Worm (Caenorhabditis elegans) whole organism, L1 larva: ENCODE measurements around the gene clec-125.

Experiments used
- C34B4.2 ChIP-seq: sonication (generic microtip); optimal IDR thresholded peaks from 2 replicates; lab custom pipeline; 2017; ENCODE audit warnings: mild to moderate bottlenecking, missing genetic modification characterization, missing compliant biosample characterization
- F16B12.6 ChIP-seq: fragments of 150-350 bp; optimal IDR thresholded peaks from 2 replicates; lab custom pipeline; 2014; ENCODE audit warnings: missing biosample characterization, missing genetic modification characterization
- aha-1 ChIP-seq: fragments of 150-350 bp; optimal IDR thresholded peaks from 2 replicates; lab custom pipeline; 2014; ENCODE audit warnings: missing biosample characterization, missing genetic modification characterization
- aly-2 ChIP-seq: fragments of 150-350 bp; optimal IDR thresholded peaks from 2 replicates; lab custom pipeline; 2014; ENCODE audit warnings: missing biosample characterization, missing genetic modification characterization
- ama-1 ChIP-seq: fragments of 150-350 bp; optimal IDR thresholded peaks from 2 replicates; lab custom pipeline; 2014
- blmp-1 ChIP-seq: fragments of 150-350 bp; optimal IDR thresholded peaks from 2 replicates; lab custom pipeline; 2014; ENCODE audit warnings: missing biosample characterization, missing genetic modification characterization
- ceh-88 ChIP-seq: fragments of 200-800 bp; sonication (Bioruptor generic); IDR thresholded peaks from 2 replicates; pipeline ENCODE4 v1.3.6; 2022; ENCODE audit warnings: missing genetic modification characterization, missing compliant biosample characterization
- ceh-90 ChIP-seq: sonication (generic microtip); optimal IDR thresholded peaks from 2 replicates; lab custom pipeline; 2016; ENCODE audit warnings: missing genetic modification characterization, missing compliant biosample characterization
- efl-1 ChIP-seq, 4 experiments: fragments of 150-350 bp; optimal IDR thresholded peaks in 3 of 4; peaks in 1 of 4; 1 replicate in 1 of 4; 2 replicates in 3 of 4; lab custom pipeline; 2014; ENCODE audit warnings: missing biosample characterization in 2 of 4, missing genetic modification characterization in 2 of 4, missing genetic modification reagents in 2 of 4
- efl-3 ChIP-seq: fragments of 200-800 bp; sonication (Bioruptor generic); optimal IDR thresholded peaks from 2 replicates; lab custom pipeline; 2018; ENCODE audit warnings: mild to moderate bottlenecking, missing genetic modification characterization, missing compliant biosample characterization
- egl-13 ChIP-seq: sonication (generic microtip); optimal IDR thresholded peaks from 2 replicates; lab custom pipeline; 2016; ENCODE audit warnings: missing genotype, missing genetic modification reagents, missing genetic modification characterization, missing compliant biosample characterization
- egl-27 ChIP-seq, 2 experiments: fragments of 150-350 bp in 1 of 2; sonication (generic microtip); optimal IDR thresholded peaks; 3 replicates each; lab custom pipeline; 2017 to 2018; ENCODE audit warnings: missing biosample characterization in 2 of 2, missing genetic modification characterization in 2 of 2, missing genetic modification reagents in 2 of 2
- elt-2 ChIP-seq: sonication (generic microtip); optimal IDR thresholded peaks from 2 replicates; lab custom pipeline; 2016; ENCODE audit warnings: missing genetic modification characterization, mild to moderate bottlenecking, inconsistent platforms, missing compliant biosample characterization, missing genetic modification reagents
- elt-3 ChIP-seq, 6 experiments: fragments of 150-350 bp in 1 of 6; sonication (generic microtip); optimal IDR thresholded peaks; 2 replicates each; lab custom pipeline; 2017 to 2018; ENCODE audit warnings: missing biosample characterization in 6 of 6, missing genetic modification characterization in 6 of 6, inconsistent platforms in 1 of 6
- fkh-10 ChIP-seq: sonication (generic microtip); optimal IDR thresholded peaks from 2 replicates; lab custom pipeline; 2017; ENCODE audit warnings: missing biosample characterization, missing genetic modification reagents, missing genetic modification characterization
- fkh-8 ChIP-seq: sonication (generic microtip); optimal IDR thresholded peaks from 2 replicates; lab custom pipeline; 2016; ENCODE audit warnings: mild to moderate bottlenecking, missing genetic modification characterization, missing compliant biosample characterization
- fos-1 ChIP-seq: fragments of 150-350 bp; optimal IDR thresholded peaks from 2 replicates; lab custom pipeline; 2014; ENCODE audit warnings: missing biosample characterization, missing genetic modification characterization
- grh-1 ChIP-seq: fragments of 200-800 bp; sonication (Bioruptor generic); IDR thresholded peaks from 2 replicates; pipeline ENCODE4 v1.3.6; 2022; ENCODE audit warnings: missing genetic modification reagents, missing genetic modification characterization, missing compliant biosample characterization
- hpl-2 ChIP-seq: fragments of 150-350 bp; optimal IDR thresholded peaks from 2 replicates; lab custom pipeline; 2014; ENCODE audit warnings: missing biosample characterization, missing genetic modification reagents, missing genetic modification characterization
- irx-1 ChIP-seq: sonication (generic microtip); optimal IDR thresholded peaks from 2 replicates; lab custom pipeline; 2016; ENCODE audit warnings: missing genetic modification characterization, missing compliant biosample characterization
- isw-1 ChIP-seq: fragments of 200-800 bp; sonication (Bioruptor generic); IDR thresholded peaks from 2 replicates; pipeline ENCODE4 v1.3.6; 2022; ENCODE audit warnings: missing genetic modification characterization, missing compliant biosample characterization
- jun-1 ChIP-seq: fragments of 150-350 bp; optimal IDR thresholded peaks from 2 replicates; lab custom pipeline; 2014; ENCODE audit warnings: missing biosample characterization, missing genetic modification reagents, missing genetic modification characterization
- lin-13 ChIP-seq: fragments of 150-350 bp; optimal IDR thresholded peaks from 2 replicates; lab custom pipeline; 2014; ENCODE audit warnings: missing biosample characterization, missing genetic modification reagents, missing genetic modification characterization
- lin-35 ChIP-seq, 2 experiments: fragments of 150-350 bp; optimal IDR thresholded peaks; 2 replicates each; lab custom pipeline; 2014; ENCODE audit warnings: missing biosample characterization in 2 of 2, missing genetic modification characterization in 2 of 2, missing genetic modification reagents in 2 of 2
- lin-39 ChIP-seq: fragments of 150-350 bp; optimal IDR thresholded peaks from 2 replicates; lab custom pipeline; 2014; ENCODE audit warnings: missing biosample characterization, missing genetic modification reagents, missing genetic modification characterization
- mdl-1 ChIP-seq, 2 experiments: fragments of 150-350 bp; optimal IDR thresholded peaks; 2 replicates each; lab custom pipeline; 2014 to 2017; ENCODE audit warnings: missing biosample characterization in 2 of 2, missing genetic modification characterization in 2 of 2, inconsistent platforms in 1 of 2
- mep-1 ChIP-seq: fragments of 150-350 bp; optimal IDR thresholded peaks from 2 replicates; lab custom pipeline; 2014; ENCODE audit warnings: missing biosample characterization, missing genetic modification characterization
- nhr-11 ChIP-seq: fragments of 150-350 bp; optimal IDR thresholded peaks from 2 replicates; lab custom pipeline; 2014; ENCODE audit warnings: missing biosample characterization, missing genetic modification characterization
- nhr-12 ChIP-seq: sonication (generic microtip); optimal IDR thresholded peaks from 2 replicates; lab custom pipeline; 2017; ENCODE audit warnings: missing biosample characterization, missing genetic modification characterization
- nhr-19 ChIP-seq: fragments of 200-800 bp; sonication (Bioruptor generic); conservative IDR thresholded peaks from 2 replicates; pipeline ENCODE4 v1.3.6; 2022; ENCODE audit warnings: missing genetic modification characterization, missing compliant biosample characterization
- nhr-76 ChIP-seq: sonication (generic microtip); optimal IDR thresholded peaks from 2 replicates; lab custom pipeline; 2017; ENCODE audit warnings: missing biosample characterization, missing genetic modification characterization
- nhr-77 ChIP-seq: fragments of 150-350 bp; optimal IDR thresholded peaks from 2 replicates; lab custom pipeline; 2014; ENCODE audit warnings: missing biosample characterization, missing genetic modification characterization
- nhr-84 ChIP-seq: sonication (generic microtip); optimal IDR thresholded peaks from 2 replicates; lab custom pipeline; 2017; ENCODE audit warnings: missing biosample characterization, missing genetic modification characterization
- nhr-85 ChIP-seq: sonication (generic microtip); peaks from one replicate; lab custom pipeline; 2016; ENCODE audit warnings: missing genetic modification characterization, inconsistent platforms, missing compliant biosample characterization
- pax-3 ChIP-seq: fragments of 200-800 bp; sonication (Bioruptor generic); optimal IDR thresholded peaks from 2 replicates; lab custom pipeline; 2018; ENCODE audit warnings: mild to moderate bottlenecking, missing genetic modification characterization, moderate library complexity, missing compliant biosample characterization
- skn-1 ChIP-seq: fragments of 150-350 bp; optimal IDR thresholded peaks from 2 replicates; lab custom pipeline; 2014; ENCODE audit warnings: missing biosample characterization, missing genetic modification characterization
- snpc-4 ChIP-seq: fragments of 150-350 bp; optimal IDR thresholded peaks from 2 replicates; lab custom pipeline; 2014; ENCODE audit warnings: missing biosample characterization, missing genetic modification characterization
- snu-23 ChIP-seq: sonication (generic microtip); optimal IDR thresholded peaks from 2 replicates; lab custom pipeline; 2016; ENCODE audit warnings: missing genetic modification characterization, missing compliant biosample characterization
- sup-37 ChIP-seq: fragments of 200-800 bp; sonication (Bioruptor generic); optimal IDR thresholded peaks from 2 replicates; lab custom pipeline; 2018; ENCODE audit warnings: mild to moderate bottlenecking, missing genetic modification characterization, missing compliant biosample characterization
- swsn-7 ChIP-seq: sonication (generic microtip); optimal IDR thresholded peaks from 2 replicates; lab custom pipeline; 2016; ENCODE audit warnings: missing genetic modification characterization, missing compliant biosample characterization
- tbx-2 ChIP-seq: sonication (generic microtip); optimal IDR thresholded peaks from 2 replicates; lab custom pipeline; 2016; ENCODE audit warnings: missing genetic modification characterization, missing compliant biosample characterization
- unc-62 ChIP-seq: fragments of 150-350 bp; optimal IDR thresholded peaks from 2 replicates; lab custom pipeline; 2014; ENCODE audit warnings: missing biosample characterization, missing genetic modification reagents, missing genetic modification characterization
- unc-86 ChIP-seq: sonication (generic microtip); optimal IDR thresholded peaks from 2 replicates; lab custom pipeline; 2016; ENCODE audit warnings: missing genetic modification characterization, missing compliant biosample characterization
- unc-98 ChIP-seq: fragments of 200-800 bp; sonication (Bioruptor generic); IDR thresholded peaks from 2 replicates; pipeline ENCODE4 v1.3.6; 2022; ENCODE audit warnings: missing genetic modification characterization, missing compliant biosample characterization
- vab-15 ChIP-seq: sonication (generic microtip); optimal IDR thresholded peaks from 2 replicates; lab custom pipeline; 2017; ENCODE audit warnings: missing genotype, mild to moderate bottlenecking, missing genetic modification characterization, missing compliant biosample characterization
- xbp-1 ChIP-seq: sonication (generic microtip); optimal IDR thresholded peaks from 2 replicates; lab custom pipeline; 2016; ENCODE audit warnings: missing genetic modification characterization, missing compliant biosample characterization
- zip-4 ChIP-seq: fragments of 200-800 bp; sonication (Bioruptor generic); optimal IDR thresholded peaks from 2 replicates; lab custom pipeline; 2018; ENCODE audit warnings: mild to moderate bottlenecking, missing genetic modification characterization, moderate library complexity, missing compliant biosample characterization
- ztf-11 ChIP-seq, 2 experiments: sonication (generic microtip); optimal IDR thresholded peaks; 2 replicates each; lab custom pipeline; 2016 to 2017; ENCODE audit warnings: missing genetic modification characterization in 2 of 2, missing biosample characterization in 1 of 2, missing compliant biosample characterization in 1 of 2

clec-125 gene

DNA sequence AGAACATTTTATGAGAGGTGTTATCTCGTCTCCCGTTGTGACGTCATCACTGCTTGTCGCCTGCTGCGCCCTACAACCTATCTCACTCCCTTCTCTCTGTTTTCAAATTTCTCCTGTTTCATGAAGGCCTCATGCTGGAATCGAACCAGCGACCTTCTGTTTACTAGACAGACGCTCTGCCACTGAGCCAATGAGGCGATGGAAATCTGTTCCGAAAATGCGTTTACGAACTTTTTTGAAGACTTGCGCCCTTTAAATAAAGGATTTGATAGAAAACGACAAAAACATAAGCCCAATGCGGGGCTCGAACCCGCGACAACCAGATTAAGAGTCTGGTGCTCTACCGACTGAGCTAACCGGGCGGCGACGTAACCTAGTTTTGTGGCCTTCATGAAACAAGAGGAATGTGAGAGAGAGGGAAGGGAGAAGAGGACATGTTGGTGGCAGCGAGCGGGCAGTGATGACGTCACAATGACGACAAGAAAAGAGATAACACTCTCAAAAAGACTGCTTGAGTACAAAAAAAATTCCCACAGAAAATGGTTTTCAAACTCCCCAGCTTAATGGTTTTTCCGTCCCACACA, 3.2 kb downstream of the clec-125 start, which contains the start of gene clec-126 (continued):
- TF ChIP-seq skn-1, result peak; percentile 47
- TF ChIP-seq C34B4.2, result no peak
- TF ChIP-seq snpc-4 (tag; lab: Kevin White, UChicago), result no peak
- no peak for TF ChIP-seq nhr-84
- peak; percentile 79 for TF ChIP-seq lin-13
- no peak for TF ChIP-seq nhr-76
- TF ChIP-seq swsn-7 (tag; lab: Kevin White, UChicago), result peak; percentile 65
- 0 out of 2 replicates have a peak, but pooled peaks have one; percentile 33 for TF ChIP-seq ceh-88 (GFP tag; lab: Robert Waterston, UW)
- TF ChIP-seq fkh-10 (GFP tag; lab: Kevin White, UChicago), result peak; percentile 10
- TF ChIP-seq tbx-2 (tag; lab: Kevin White, UChicago), result peak; percentile 65
- TF ChIP-seq irx-1 (tag; lab: Kevin White, UChicago), result peak; percentile 43
- TF ChIP-seq aha-1, result no peak
- peak; percentile 53 for TF ChIP-seq fos-1
- TF ChIP-seq jun-1 (tag; lab: Kevin White, UChicago), result no peak
- no peak for TF ChIP-seq unc-98
- TF ChIP-seq elt-3 (tag; optimal IDR thresholded peaks at IDR 0.05; lab: Kevin White, UChicago), result peak in 2 of 6 experiments; percentile 2 to 40
- peak; percentile 65 for TF ChIP-seq nhr-19
- TF ChIP-seq zip-4 (GFP tag; lab: Kevin White, UChicago), result no peak
- peak; percentile 65 for TF ChIP-seq elt-2
- peak; percentile 48 for TF ChIP-seq unc-86
- TF ChIP-seq egl-13 (tag; lab: Kevin White, UChicago), result peak; percentile 45
- peak; percentile 40 for TF ChIP-seq blmp-1 (tag; lab: Kevin White, UChicago)
- TF ChIP-seq mdl-1 (tag; optimal IDR thresholded peaks at IDR 0.05; lab: Kevin White, UChicago), result peak in 1 of 2 experiments; percentile 50
- no peak for TF ChIP-seq lin-39 (tag; lab: Kevin White, UChicago)
- peak; percentile 38 to 59 for TF ChIP-seq efl-1 (optimal IDR thresholded peaks at IDR 0.05; lab: Kevin White, UChicago)
- TF ChIP-seq efl-1 (GFP tag; optimal IDR thresholded peaks at IDR 0.05 in 1 of 2; lab: Kevin White, UChicago), result peak; percentile 40 to 93
- no peak for TF ChIP-seq unc-62 (GFP tag; lab: Kevin White, UChicago)
- no peak for TF ChIP-seq nhr-11 (tag; lab: Kevin White, UChicago)
- TF ChIP-seq nhr-12, result no peak
- TF ChIP-seq fkh-8 (tag; lab: Kevin White, UChicago), result peak; percentile 44
- TF ChIP-seq lin-35 (GFP tag; optimal IDR thresholded peaks at IDR 0.05; lab: Kevin White, UChicago), result peak; percentile 30 to 76
- TF ChIP-seq F16B12.6, result peak; percentile 28
- no peak for TF ChIP-seq vab-15 (tag; lab: Kevin White, UChicago)
- no peak for TF ChIP-seq ceh-90
- TF ChIP-seq nhr-85, result peak; percentile 82
- TF ChIP-seq nhr-77 (tag; lab: Kevin White, UChicago), result peak; percentile 69
- peak; percentile 74 for TF ChIP-seq xbp-1 (tag; lab: Kevin White, UChicago)
- no peak for TF ChIP-seq sup-37 (GFP tag; lab: Kevin White, UChicago)
- no peak for TF ChIP-seq pax-3 (tag; lab: Kevin White, UChicago)
- peak in 1 of 2 experiments; percentile 35 for TF ChIP-seq egl-27 (tag; optimal IDR thresholded peaks at IDR 0.05; lab: Kevin White, UChicago)
- no peak for TF ChIP-seq hpl-2 (GFP tag; lab: Kevin White, UChicago)

DNA sequence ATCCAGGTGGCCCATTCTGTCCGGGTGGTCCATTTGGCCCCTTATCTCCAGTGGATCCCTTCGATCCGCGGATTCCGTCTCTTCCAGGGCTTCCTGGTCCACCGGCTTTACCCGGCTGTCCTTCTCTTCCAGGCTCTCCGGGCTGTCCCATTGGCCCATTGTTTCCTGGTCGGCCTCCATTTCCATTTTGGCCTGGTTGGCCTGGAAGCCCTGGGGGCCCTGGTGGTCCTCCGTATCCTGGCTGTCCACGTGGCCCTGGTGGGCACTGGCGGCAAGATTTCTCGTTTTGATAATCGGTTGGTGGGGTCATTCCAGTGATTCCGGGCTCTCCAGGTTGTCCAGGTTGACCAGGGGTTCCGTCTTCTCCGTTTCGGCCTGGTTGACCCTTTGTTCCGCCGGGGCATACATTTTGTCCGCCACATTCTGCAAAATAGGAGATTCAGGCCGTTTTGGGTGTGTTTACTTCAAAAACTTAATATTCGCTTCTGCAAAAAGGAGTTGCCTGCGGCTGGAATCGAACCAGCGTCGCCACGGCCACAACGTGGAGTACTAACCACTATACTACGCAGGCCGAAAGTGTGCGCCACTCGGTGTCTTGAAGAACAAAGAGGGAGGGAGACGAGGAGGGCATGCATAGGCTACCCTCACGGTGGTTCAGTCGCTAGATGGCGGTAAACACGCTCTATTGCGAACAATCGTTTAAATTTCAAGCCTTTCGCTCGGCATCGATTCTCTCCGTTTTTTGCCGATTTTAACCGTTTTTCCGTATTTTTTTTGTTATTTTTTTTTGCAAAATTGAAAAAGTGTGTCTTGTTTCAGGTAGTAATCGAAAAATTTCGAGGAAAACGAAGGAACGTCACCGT, 5.4 kb downstream of the clec-125 start, which contains the start of gene W09G10.9:
W09G10.9 (plus strand) TSS at position 813 of the 863 bp plus-strand sequence.
- no peak for TF ChIP-seq sup-37 (GFP tag; lab: Kevin White, UChicago)
- TF ChIP-seq unc-86, result peak; percentile 55
- TF ChIP-seq grh-1 (GFP tag; lab: Robert Waterston, UW), result peak; percentile 34; the same call in 1 of the 2 replicates
- peak; percentile 38 to 53 for TF ChIP-seq efl-1 (optimal IDR thresholded peaks at IDR 0.05; lab: Kevin White, UChicago)
- peak; percentile 29 to 93 for TF ChIP-seq efl-1 (GFP tag; optimal IDR thresholded peaks at IDR 0.05 in 1 of 2; lab: Kevin White, UChicago)
- peak in 1 of 2 experiments; percentile 56 for TF ChIP-seq ztf-11 (tag; optimal IDR thresholded peaks at IDR 0.05; lab: Kevin White, UChicago)
- TF ChIP-seq hpl-2 (GFP tag; lab: Kevin White, UChicago), result no peak
- TF ChIP-seq aly-2, result no peak
- TF ChIP-seq zip-4 (GFP tag; lab: Kevin White, UChicago), result peak; percentile 27
- peak; percentile 83 for TF ChIP-seq snu-23 (GFP tag; lab: Kevin White, UChicago)
- peak; percentile 54 for TF ChIP-seq egl-13 (tag; lab: Kevin White, UChicago)
- peak; percentile 73 for TF ChIP-seq ceh-88 (GFP tag; lab: Robert Waterston, UW)
- TF ChIP-seq efl-3 (GFP tag; lab: Kevin White, UChicago), result no peak
- TF ChIP-seq mep-1 (tag; lab: Kevin White, UChicago), result peak; percentile 23
- TF ChIP-seq unc-62 (GFP tag; lab: Kevin White, UChicago), result no peak
- TF ChIP-seq swsn-7 (tag; lab: Kevin White, UChicago), result peak; percentile 71
- TF ChIP-seq C34B4.2, result no peak
- TF ChIP-seq lin-13, result peak; percentile 32
- no peak for TF ChIP-seq ama-1 (lab: Kevin White, UChicago)
- TF ChIP-seq xbp-1 (tag; lab: Kevin White, UChicago), result peak; percentile 72
- no peak for TF ChIP-seq blmp-1 (tag; lab: Kevin White, UChicago)
- TF ChIP-seq tbx-2 (tag; lab: Kevin White, UChicago), result peak; percentile 66
- peak; percentile 76 for TF ChIP-seq isw-1 (GFP tag; lab: Robert Waterston, UW)
- TF ChIP-seq fkh-10 (GFP tag; lab: Kevin White, UChicago), result peak; percentile 14
- peak; percentile 40 for TF ChIP-seq irx-1 (tag; lab: Kevin White, UChicago)
